Worm (Caenorhabditis elegans) whole organism, mixed stage, embryonic: ENCODE data around the gene elp-1.

Experiments
- ham-2 ChIP-seq: fragments of 200-800 bp; sonication (Bioruptor generic); optimal IDR thresholded peaks from 2 replicates; lab custom pipeline; 2018; ENCODE audit warnings: mild to moderate bottlenecking, missing genetic modification characterization, missing compliant biosample characterization
- lsy-2 ChIP-seq: fragments of 150-350 bp; optimal IDR thresholded peaks from 2 replicates; lab custom pipeline; 2014; ENCODE audit warnings: missing biosample characterization, missing genetic modification characterization
- nhr-76 ChIP-seq: sonication (generic microtip); optimal IDR thresholded peaks from 2 replicates; lab custom pipeline; 2017; ENCODE audit warnings: missing biosample characterization, missing genetic modification characterization
- pha-4 ChIP-seq: fragments of 150-350 bp; optimal IDR thresholded peaks from 2 replicates; lab custom pipeline; 2018; ENCODE audit warnings: missing biosample characterization, missing genetic modification reagents, missing genetic modification characterization
- unc-39 ChIP-seq: fragments of 150-350 bp; optimal IDR thresholded peaks from 2 replicates; lab custom pipeline; 2014; ENCODE audit warnings: missing biosample characterization, missing genetic modification characterization
- unc-62 ChIP-seq: fragments of 150-350 bp; optimal IDR thresholded peaks from 2 replicates; lab custom pipeline; 2014; ENCODE audit warnings: missing biosample characterization, missing genetic modification reagents, missing genetic modification characterization

DNA sequence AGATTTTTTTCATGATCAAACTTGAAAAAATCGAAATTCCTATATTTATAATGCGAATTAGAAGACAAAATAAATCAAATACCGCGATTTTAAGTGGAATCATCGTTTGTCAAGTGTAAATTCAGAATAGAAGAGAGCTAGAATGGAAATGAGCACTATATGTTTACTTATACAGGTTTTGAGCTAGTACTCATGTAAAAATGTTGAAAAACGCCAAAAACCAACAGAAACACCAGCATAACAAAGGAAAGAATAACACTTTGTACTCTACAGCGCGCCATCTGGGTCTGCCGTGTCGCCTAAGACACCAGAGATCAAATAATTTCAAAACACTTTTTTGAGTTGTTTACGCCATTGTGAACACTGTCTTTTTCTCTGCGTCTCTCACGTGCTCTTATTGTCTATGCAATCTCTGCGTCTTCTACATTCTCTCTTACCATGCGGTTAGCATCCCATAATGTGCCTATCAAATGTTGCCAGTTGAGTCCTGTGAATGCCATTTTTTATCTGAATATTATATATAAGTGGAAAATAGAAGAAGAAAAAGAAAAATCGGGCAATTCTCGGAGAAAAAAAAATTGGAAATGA, 41.1 kb downstream of the elp-1 start, which contains the start of gene ipla-3:
- TF ChIP-seq unc-39 (tag; lab: Kevin White, UChicago): no peak
- peak; percentile 53 for TF ChIP-seq pha-4 (tag; lab: Kevin White, UChicago)
- no peak for TF ChIP-seq nhr-76 (tag; lab: Kevin White, UChicago)
- TF ChIP-seq ham-2 (GFP tag; lab: Kevin White, UChicago): no peak
- TF ChIP-seq unc-62 (GFP tag; lab: Kevin White, UChicago): no peak
- TF ChIP-seq lsy-2 (tag; lab: Kevin White, UChicago): peak; percentile 5
